Fruit fly (Drosophila melanogaster) whole organism, embryonic: ENCODE data around the gene CG1143.
A peak's percentile ranks its signal among the peaks of the same experiment; 100 is the strongest.

Experiments
- Awh ChIP-seq: fragments of 200-800 bp; sonication (Bioruptor generic); IDR thresholded peaks from 2 replicates; pipeline ENCODE4, ENCODE4 v1.3.6; 2022; ENCODE audit warnings: missing biosample characterization, missing genetic modification characterization
- BtbVII ChIP-seq: fragments of 200-800 bp; sonication (Bioruptor generic); optimal IDR thresholded peaks from 3 replicates; lab custom pipeline; 2017; ENCODE audit warnings: missing biosample characterization, mild to moderate bottlenecking, missing genetic modification characterization
- CG10565 ChIP-seq: fragments of 200-800 bp; sonication (Bioruptor generic); optimal IDR thresholded peaks from 3 replicates; lab custom pipeline; 2016; ENCODE audit warnings: missing biosample characterization, mild to moderate bottlenecking, missing genetic modification characterization
- CG11696 ChIP-seq: fragments of 200-800 bp; sonication (Bioruptor generic); IDR thresholded peaks from 2 replicates; pipeline ENCODE4 v1.3.6; 2022; ENCODE audit warnings: missing biosample characterization, missing genetic modification characterization
- CG12219 ChIP-seq: fragments of 200-800 bp; sonication (Bioruptor generic); optimal IDR thresholded peaks from 3 replicates; lab custom pipeline; 2018; ENCODE audit warnings: missing biosample characterization, mild to moderate bottlenecking, missing genetic modification characterization
- CG12299 ChIP-seq: fragments of 200-800 bp; sonication (Bioruptor generic); optimal IDR thresholded peaks from 2 replicates; lab custom pipeline; 2018; ENCODE audit warnings: missing biosample characterization, mild to moderate bottlenecking, missing genetic modification characterization
- CG12744 ChIP-seq: fragments of 200-800 bp; sonication (Bioruptor generic); optimal IDR thresholded peaks from 2 replicates; lab custom pipeline; 2016; ENCODE audit warnings: missing biosample characterization, missing genetic modification characterization
- CG1647 ChIP-seq: fragments of 200-800 bp; sonication (Bioruptor generic); optimal IDR thresholded peaks from 3 replicates; lab custom pipeline; 2016; ENCODE audit warnings: missing biosample characterization, missing genetic modification characterization
- CG17568 ChIP-seq: fragments of 200-800 bp; sonication (Bioruptor generic); optimal IDR thresholded peaks from 2 replicates; lab custom pipeline; 2018; ENCODE audit warnings: missing biosample characterization, mild to moderate bottlenecking, missing genetic modification characterization, moderate library complexity
- CG2129 ChIP-seq: fragments of 200-800 bp; sonication (Bioruptor generic); IDR thresholded peaks from 2 replicates; pipeline ENCODE4 v1.3.6; 2022; ENCODE audit warnings: missing biosample characterization, missing genetic modification characterization; ENCODE audit not compliant: partially characterized antibody
- CG31388 ChIP-seq: fragments of 200-800 bp; sonication (Bioruptor generic); optimal IDR thresholded peaks from 2 replicates; lab custom pipeline; 2016; ENCODE audit warnings: missing biosample characterization, missing genetic modification characterization
- CG32532 ChIP-seq: fragments of 200-800 bp; sonication (Bioruptor generic); IDR thresholded peaks from 2 replicates; pipeline ENCODE4 v1.3.6; 2022; ENCODE audit warnings: missing biosample characterization, missing genetic modification characterization
- CG34224 ChIP-seq: fragments of 200-800 bp; sonication (Bioruptor generic); IDR thresholded peaks from 3 replicates; pipeline ENCODE4 v1.3.6; 2022; ENCODE audit warnings: missing biosample characterization, missing genetic modification characterization; ENCODE audit not compliant: partially characterized antibody
- CG34376 ChIP-seq: fragments of 200-800 bp; sonication (Bioruptor generic); optimal IDR thresholded peaks from 2 replicates; lab custom pipeline; 2018; ENCODE audit warnings: missing biosample characterization, mild to moderate bottlenecking, missing genetic modification characterization
- CG6254 ChIP-seq: fragments of 200-800 bp; sonication (Bioruptor generic); optimal IDR thresholded peaks from 3 replicates; lab custom pipeline; 2017; ENCODE audit warnings: mild to moderate bottlenecking, missing biosample characterization, missing genetic modification reagents, missing genetic modification characterization
- CG8281 ChIP-seq: fragments of 200-800 bp; sonication (Bioruptor generic); optimal IDR thresholded peaks from 2 replicates; lab custom pipeline; 2018; ENCODE audit warnings: missing biosample characterization, mild to moderate bottlenecking, missing genetic modification characterization, moderate library complexity
- CG8478 ChIP-seq: fragments of >200 bp; optimal IDR thresholded peaks from 2 replicates; lab custom pipeline; 2018
- CG9817 ChIP-seq: fragments of 200-800 bp; sonication (Bioruptor generic); optimal IDR thresholded peaks from 2 replicates; lab custom pipeline; 2018; ENCODE audit warnings: missing biosample characterization, mild to moderate bottlenecking, missing genetic modification characterization, moderate library complexity
- Dfd ChIP-seq, 2 experiments: fragments of >200 bp; optimal IDR thresholded peaks; 2 replicates each; lab custom pipeline; 2017; ENCODE audit warnings: missing biosample characterization in 2 of 2, missing genetic modification characterization in 2 of 2
- MBD-R2 ChIP-seq: fragments of 200-800 bp; sonication (Bioruptor generic); IDR thresholded peaks from 2 replicates; pipeline ENCODE4 v1.3.6; 2022; ENCODE audit warnings: missing biosample characterization, missing genetic modification characterization
- PHDP ChIP-seq: fragments of 200-800 bp; sonication (Bioruptor generic); optimal IDR thresholded peaks from 3 replicates; lab custom pipeline; 2018; ENCODE audit warnings: missing biosample characterization, mild to moderate bottlenecking, missing genetic modification characterization, moderate library complexity
- Scr ChIP-seq: fragments of 200-800 bp; sonication (Bioruptor generic); IDR thresholded peaks from 2 replicates; pipeline ENCODE4 v1.3.6; 2022; ENCODE audit warnings: missing biosample characterization, missing genetic modification characterization; ENCODE audit not compliant: partially characterized antibody
- Sox102F ChIP-seq: fragments of 200-800 bp; sonication (Bioruptor generic); optimal IDR thresholded peaks from 2 replicates; lab custom pipeline; 2018; ENCODE audit warnings: missing biosample characterization, mild to moderate bottlenecking, missing genetic modification characterization, moderate library complexity
- br ChIP-seq: fragments of >200 bp; optimal IDR thresholded peaks from 2 replicates; lab custom pipeline; 2017
- crp ChIP-seq, 2 experiments: fragments of 200-800 bp; sonication (Bioruptor generic); optimal IDR thresholded peaks; 2 replicates in 1 of 2; 3 replicates in 1 of 2; lab custom pipeline; 2017; ENCODE audit warnings: missing biosample characterization in 2 of 2, missing genetic modification characterization in 2 of 2, mild to moderate bottlenecking in 1 of 2, moderate library complexity in 1 of 2
- cwo ChIP-seq: fragments of 200-800 bp; sonication (Bioruptor generic); optimal IDR thresholded peaks from 3 replicates; lab custom pipeline; 2017; ENCODE audit warnings: missing biosample characterization, missing genetic modification characterization, mild to moderate bottlenecking, moderate library complexity, missing genetic modification reagents
- da ChIP-seq: fragments of 200-800 bp; sonication (Bioruptor generic); optimal IDR thresholded peaks from 2 replicates; lab custom pipeline; 2016; ENCODE audit warnings: missing biosample characterization, missing genetic modification characterization
- exex ChIP-seq: fragments of 200-800 bp; sonication (Bioruptor generic); optimal IDR thresholded peaks from 4 replicates; lab custom pipeline; 2018; ENCODE audit warnings: missing biosample characterization, mild to moderate bottlenecking, missing genetic modification characterization, moderate library complexity
- gsb ChIP-seq: fragments of 200-800 bp; sonication (Bioruptor generic); IDR thresholded peaks from 2 replicates; pipeline ENCODE4 v1.3.6; 2022; ENCODE audit warnings: missing biosample characterization, missing genetic modification characterization
- hbn ChIP-seq: fragments of 200-800 bp; sonication (Bioruptor generic); IDR thresholded peaks from 2 replicates; pipeline ENCODE4 v1.3.6; 2022; ENCODE audit warnings: missing biosample characterization, missing genetic modification characterization; ENCODE audit not compliant: partially characterized antibody
- klu ChIP-seq: fragments of 200-800 bp; sonication (Bioruptor generic); IDR thresholded peaks from 2 replicates; pipeline ENCODE4 v1.3.6; 2022; ENCODE audit warnings: missing biosample characterization, missing genetic modification characterization
- lov ChIP-seq, 2 experiments: fragments of 200-800 bp in 1 of 2; fragments of >200 bp in 1 of 2; sonication (Bioruptor generic) in 1 of 2; IDR thresholded peaks in 1 of 2; optimal IDR thresholded peaks in 1 of 2; 2 replicates in 1 of 2; 3 replicates in 1 of 2; pipeline versions ENCODE4 v1.3.6 to Lab custom; 2017 to 2022; ENCODE audit warnings: missing biosample characterization in 1 of 2, missing genetic modification characterization in 1 of 2
- mirr ChIP-seq: fragments of 200-800 bp; sonication (Bioruptor generic); optimal IDR thresholded peaks from 3 replicates; lab custom pipeline; 2018; ENCODE audit warnings: missing biosample characterization, mild to moderate bottlenecking, missing genetic modification characterization
- psq ChIP-seq: fragments of 200-800 bp; sonication (Bioruptor generic); optimal IDR thresholded peaks from 2 replicates; lab custom pipeline; 2017; ENCODE audit warnings: missing biosample characterization, missing genetic modification characterization
- rib ChIP-seq: fragments of 200-800 bp; sonication (Bioruptor generic); IDR thresholded peaks from 2 replicates; pipeline ENCODE4 v1.3.6; 2022; ENCODE audit warnings: missing biosample characterization, missing genetic modification characterization
- slbo ChIP-seq: fragments of 200-800 bp; sonication (Bioruptor generic); IDR thresholded peaks from 2 replicates; pipeline ENCODE4 v1.3.6; 2022; ENCODE audit warnings: missing biosample characterization, missing genetic modification characterization
- slou ChIP-seq: fragments of 200-800 bp; sonication (Bioruptor generic); optimal IDR thresholded peaks from 3 replicates; lab custom pipeline; 2016; ENCODE audit warnings: missing biosample characterization, missing genetic modification characterization
- slp2 ChIP-seq: fragments of 200-800 bp; sonication (Bioruptor generic); optimal IDR thresholded peaks from 2 replicates; lab custom pipeline; 2016; ENCODE audit warnings: missing biosample characterization, missing genetic modification characterization
- twi ChIP-seq: fragments of 200-800 bp; optimal IDR thresholded peaks from 2 replicates; lab custom pipeline; 2019; ENCODE audit warnings: missing biosample characterization, mild to moderate bottlenecking, missing genetic modification characterization, moderate library complexity
- unc-4 ChIP-seq: fragments of 200-800 bp; sonication (Bioruptor generic); IDR thresholded peaks from 2 replicates; pipeline ENCODE4 v1.3.6; 2022; ENCODE audit warnings: missing biosample characterization, missing genetic modification characterization; ENCODE audit not compliant: partially characterized antibody
- zen ChIP-seq: fragments of 200-800 bp; sonication (Bioruptor generic); optimal IDR thresholded peaks from 3 replicates; lab custom pipeline; 2018; ENCODE audit warnings: missing biosample characterization, mild to moderate bottlenecking, missing genetic modification characterization, moderate library complexity

The CG1143 gene

dm6 chr3L:2632763-2633100 lies 12.4 kb upstream of the CG1143 start (continued):
- TF ChIP-seq CG32532 (GFP tag; lab: Robert Waterston, UW) (peak; percentile 55), CG12299 (tag; lab: Kevin White, UChicago) (no peak), twi (tag; lab: Kevin White, UChicago) (no peak), CG31388 (GFP tag; lab: Kevin White, UChicago) (no peak), zen (tag; lab: Kevin White, UChicago) (no peak), hbn (GFP tag; lab: Robert Waterston, UW) (0 out of 2 replicates have a peak, but pooled peaks have one; percentile 20), CG12219 (GFP tag; lab: Kevin White, UChicago) (no peak), exex (no peak), CG12744 (GFP tag; lab: Kevin White, UChicago) (no peak), br (lab: Kevin White, UChicago) (no peak), CG9817 (no peak), CG17568 (GFP tag; lab: Kevin White, UChicago) (no peak), mirr (GFP tag; lab: Kevin White, UChicago) (peak; percentile 22), CG10565 (GFP tag; lab: Kevin White, UChicago) (no peak), da (GFP tag; lab: Kevin White, UChicago) (no peak), CG1647 (GFP tag; lab: Kevin White, UChicago) (no peak), unc-4 (GFP tag; lab: Robert Waterston, UW) (peak; percentile 34; the same call in 1 of the 2 replicates), psq (GFP tag; lab: Kevin White, UChicago) (peak; percentile 100), crp (GFP tag; optimal IDR thresholded peaks at IDR 0.05; lab: Kevin White, UChicago) (no peak), Awh (GFP tag; lab: Robert Waterston, UW) (no peak), cwo (GFP tag; lab: Kevin White, UChicago) (no peak), CG34224 (GFP tag; lab: Robert Waterston, UW) (0 out of 3 replicates have a peak, but pooled peaks have one; percentile 39), slbo (GFP tag; lab: Robert Waterston, UW) (peak; percentile 35; the same call in 1 of the 2 replicates), CG2129 (GFP tag; lab: Robert Waterston, UW) (no peak), CG34376 (GFP tag; lab: Kevin White, UChicago) (peak; percentile 7), slp2 (GFP tag; lab: Kevin White, UChicago) (no peak), Dfd (GFP tag; optimal IDR thresholded peaks at IDR 0.05; lab: Kevin White, UChicago) (peak in 1 of 2 experiments; percentile 5), klu (GFP tag; lab: Robert Waterston, UW) (peak; percentile 66), CG8281 (no peak), Scr (GFP tag; lab: Robert Waterston, UW) (no peak; the same call in 1 of the 2 replicates), CG6254 (no peak), BtbVII (GFP tag; lab: Kevin White, UChicago) (no peak), PHDP (no peak), CG8478 (lab: Kevin White, UChicago) (no peak), lov (optimal IDR thresholded peaks at IDR 0.05; lab: Kevin White, UChicago) (no peak), lov (GFP tag; IDR thresholded peaks at IDR 0.05; lab: Robert Waterston, UW) (no peak), rib (GFP tag; lab: Robert Waterston, UW) (peak; percentile 88), MBD-R2 (no peak), Sox102F (GFP tag; lab: Kevin White, UChicago) (no peak), CG11696 (GFP tag; lab: Robert Waterston, UW) (no peak), gsb (GFP tag; lab: Robert Waterston, UW) (no peak), slou (GFP tag; lab: Kevin White, UChicago) (no peak)
